Worm (Caenorhabditis elegans): Measurements from ENCODE around the gene T21E8.7.

- no peak for TF ChIP-seq skn-1 (tag; optimal IDR thresholded peaks at IDR 0.05)
- no peak for TF ChIP-seq unc-55 (GFP tag; optimal IDR thresholded peaks at IDR 0.05)
- TF ChIP-seq mdl-1 (tag; optimal IDR thresholded peaks at IDR 0.05) = no peak
- no peak for TF ChIP-seq egl-27 (tag; optimal IDR thresholded peaks at IDR 0.05)
- TF ChIP-seq mbf-1 (tag; optimal IDR thresholded peaks at IDR 0.05) = no peak
- TF ChIP-seq lin-13 (GFP tag; optimal IDR thresholded peaks at IDR 0.05) = no peak
Observed at ce11 chrX:10890965-10891364, 7.7 kb downstream of the T21E8.7 start, which contains the start of gene F47B10.4.

Data from whole organism, L2 larva.